Fruit fly (Drosophila melanogaster) whole organism, prepupa: ENCODE results near the gene Mipp1.

ENCODE experiments used
- Blimp-1 ChIP-seq: fragments of 200-800 bp; sonication (Bioruptor generic); optimal IDR thresholded peaks from 3 replicates; lab custom pipeline; 2017; ENCODE audit warnings: missing biosample characterization, missing genetic modification characterization, mild to moderate bottlenecking, moderate library complexity, missing genetic modification reagents
- CG10631 ChIP-seq: fragments of 200-800 bp; sonication (Bioruptor generic); optimal IDR thresholded peaks from 2 replicates; lab custom pipeline; 2016; ENCODE audit warnings: missing biosample characterization, missing genetic modification characterization
- CG11762 ChIP-seq: fragments of 200-800 bp; sonication (Bioruptor generic); optimal IDR thresholded peaks from 3 replicates; lab custom pipeline; 2016; ENCODE audit warnings: missing biosample characterization, missing genetic modification characterization; ENCODE audit not compliant: insufficient read depth
- CG11902 ChIP-seq: fragments of 200-800 bp; sonication (Bioruptor generic); optimal IDR thresholded peaks from 3 replicates; lab custom pipeline; 2016; ENCODE audit warnings: missing biosample characterization, missing genetic modification characterization
- CG1621 ChIP-seq: fragments of 200-800 bp; sonication (Bioruptor generic); optimal IDR thresholded peaks from 3 replicates; lab custom pipeline; 2018; ENCODE audit warnings: missing biosample characterization, mild to moderate bottlenecking, missing genetic modification characterization
- CG16779 ChIP-seq: fragments of 200-800 bp; sonication (Bioruptor generic); optimal IDR thresholded peaks from 3 replicates; lab custom pipeline; 2017; ENCODE audit warnings: missing biosample characterization, mild to moderate bottlenecking, missing genetic modification characterization
- CG3032 ChIP-seq: fragments of 200-800 bp; optimal IDR thresholded peaks from 2 replicates; lab custom pipeline; 2019; ENCODE audit warnings: missing biosample characterization, mild to moderate bottlenecking, missing genetic modification characterization, moderate library complexity
- CG32006 ChIP-seq: fragments of 200-800 bp; sonication (Bioruptor generic); optimal IDR thresholded peaks from 3 replicates; lab custom pipeline; 2017; ENCODE audit warnings: missing biosample characterization, mild to moderate bottlenecking, missing genetic modification characterization
- CG34406 ChIP-seq: fragments of 200-800 bp; sonication (Bioruptor generic); optimal IDR thresholded peaks from 3 replicates; lab custom pipeline; 2016; ENCODE audit warnings: missing biosample characterization, missing genetic modification characterization
- CG3919 ChIP-seq: fragments of 200-800 bp; sonication (Bioruptor generic); optimal IDR thresholded peaks from 3 replicates; lab custom pipeline; 2016; ENCODE audit warnings: missing biosample characterization, missing genetic modification characterization
- CG6276 ChIP-seq: fragments of 200-800 bp; sonication (Bioruptor generic); optimal IDR thresholded peaks from 2 replicates; lab custom pipeline; 2017; ENCODE audit warnings: missing biosample characterization, mild to moderate bottlenecking, missing genetic modification characterization
- CG6808 ChIP-seq: fragments of 200-800 bp; sonication (Bioruptor generic); optimal IDR thresholded peaks from 3 replicates; lab custom pipeline; 2017; ENCODE audit warnings: missing biosample characterization, missing genetic modification characterization, mild to moderate bottlenecking, moderate library complexity, missing genetic modification reagents
- CG6854 ChIP-seq: fragments of 200-800 bp; sonication (Bioruptor generic); optimal IDR thresholded peaks from 2 replicates; lab custom pipeline; 2017; ENCODE audit warnings: missing biosample characterization, mild to moderate bottlenecking, missing genetic modification characterization
- CG7368 ChIP-seq: fragments of 200-800 bp; sonication (Bioruptor generic); optimal IDR thresholded peaks from 3 replicates; lab custom pipeline; 2016; ENCODE audit warnings: missing biosample characterization, missing genetic modification characterization
- CG8119 ChIP-seq: fragments of 200-800 bp; sonication (Bioruptor generic); IDR thresholded peaks from 3 replicates; pipeline ENCODE4 v1.3.6; 2022; ENCODE audit warnings: missing biosample characterization, missing genetic modification characterization
- CG8319 ChIP-seq: fragments of 200-800 bp; sonication (Bioruptor generic); optimal IDR thresholded peaks from 3 replicates; lab custom pipeline; 2016; ENCODE audit warnings: missing biosample characterization, missing genetic modification characterization
- CG9139 ChIP-seq: fragments of 200-800 bp; sonication (Bioruptor generic); optimal IDR thresholded peaks from 3 replicates; lab custom pipeline; 2017; ENCODE audit warnings: missing biosample characterization, mild to moderate bottlenecking, missing genetic modification characterization
- Eip75B ChIP-seq: fragments of 200-800 bp; sonication (Bioruptor generic); optimal IDR thresholded peaks from 3 replicates; lab custom pipeline; 2016; ENCODE audit warnings: missing biosample characterization, missing genetic modification characterization
- Eip78C ChIP-seq: fragments of 200-800 bp; sonication (Bioruptor generic); peaks from one replicate; lab custom pipeline; 2016; ENCODE audit warnings: missing biosample characterization, missing genetic modification characterization
- Ets21C ChIP-seq: fragments of 200-800 bp; sonication (Bioruptor generic); optimal IDR thresholded peaks from 3 replicates; lab custom pipeline; 2016; ENCODE audit warnings: missing biosample characterization, missing genetic modification characterization
- Ets96B ChIP-seq: fragments of 200-800 bp; optimal IDR thresholded peaks from 2 replicates; lab custom pipeline; 2019; ENCODE audit warnings: missing biosample characterization, mild to moderate bottlenecking, missing genetic modification characterization, moderate library complexity
- Gug ChIP-seq: fragments of 200-800 bp; sonication (Bioruptor generic); IDR thresholded peaks from 2 replicates; pipeline ENCODE4 v1.3.6; 2022; ENCODE audit warnings: missing biosample characterization, missing genetic modification characterization
- Hr38 ChIP-seq: sonication (Bioruptor generic); optimal IDR thresholded peaks from 2 replicates; lab custom pipeline; 2016; ENCODE audit warnings: missing biosample characterization, missing genetic modification characterization
- Hr39 ChIP-seq: fragments of 200-800 bp; sonication (Bioruptor generic); optimal IDR thresholded peaks from 2 replicates; lab custom pipeline; 2016; ENCODE audit warnings: missing biosample characterization, missing genetic modification characterization
- Hr4 ChIP-seq: fragments of 200-800 bp; sonication (Bioruptor generic); optimal IDR thresholded peaks from 3 replicates; lab custom pipeline; 2016; ENCODE audit warnings: missing biosample characterization, missing genetic modification characterization
- Lpt ChIP-seq: fragments of 200-800 bp; sonication (Bioruptor generic); optimal IDR thresholded peaks from 3 replicates; lab custom pipeline; 2016; ENCODE audit warnings: missing biosample characterization, missing genetic modification characterization
- Met ChIP-seq: fragments of 200-800 bp; sonication (Bioruptor generic); optimal IDR thresholded peaks from 3 replicates; lab custom pipeline; 2016; ENCODE audit warnings: missing biosample characterization, missing genetic modification characterization
- OdsH ChIP-seq: fragments of 200-800 bp; sonication (Bioruptor generic); optimal IDR thresholded peaks from 3 replicates; lab custom pipeline; 2016; ENCODE audit warnings: missing biosample characterization, missing genetic modification characterization
- Smox ChIP-seq: fragments of 200-800 bp; sonication (Bioruptor generic); optimal IDR thresholded peaks from 3 replicates; lab custom pipeline; 2016; ENCODE audit warnings: missing biosample characterization, missing genetic modification characterization
- Sox14 ChIP-seq: fragments of 200-800 bp; sonication (Bioruptor generic); optimal IDR thresholded peaks from 3 replicates; lab custom pipeline; 2016; ENCODE audit warnings: missing biosample characterization, missing genetic modification characterization
- acj6 ChIP-seq: fragments of 200-800 bp; sonication (Bioruptor generic); optimal IDR thresholded peaks from 3 replicates; lab custom pipeline; 2016; ENCODE audit warnings: missing biosample characterization, missing genetic modification characterization
- cyc ChIP-seq: fragments of 200-800 bp; sonication (Bioruptor generic); optimal IDR thresholded peaks from 3 replicates; lab custom pipeline; 2016; ENCODE audit warnings: missing biosample characterization, missing genetic modification characterization
- dsx ChIP-seq: fragments of 200-800 bp; optimal IDR thresholded peaks from 3 replicates; lab custom pipeline; 2019; ENCODE audit warnings: missing biosample characterization, mild to moderate bottlenecking, missing genetic modification characterization, moderate library complexity; ENCODE audit not compliant: poor library complexity, severe bottlenecking
- eg ChIP-seq: fragments of 200-800 bp; sonication (Bioruptor generic); IDR thresholded peaks from 3 replicates; pipeline ENCODE4 v1.3.6; 2022; ENCODE audit warnings: missing biosample characterization, missing genetic modification characterization
- esn ChIP-seq: fragments of 200-800 bp; sonication (Bioruptor generic); optimal IDR thresholded peaks from 2 replicates; lab custom pipeline; 2016; ENCODE audit warnings: missing biosample characterization, mild to moderate bottlenecking, missing genetic modification characterization, moderate library complexity
- fd59A ChIP-seq: fragments of 200-800 bp; sonication (Bioruptor generic); optimal IDR thresholded peaks from 2 replicates; lab custom pipeline; 2017; ENCODE audit warnings: missing biosample characterization, mild to moderate bottlenecking, missing genetic modification characterization, missing genetic modification reagents
- net ChIP-seq: fragments of 200-800 bp; sonication (Bioruptor generic); optimal IDR thresholded peaks from 3 replicates; lab custom pipeline; 2016; ENCODE audit warnings: missing biosample characterization, missing genetic modification characterization
- pdm3 ChIP-seq: fragments of 200-800 bp; sonication (Bioruptor generic); optimal IDR thresholded peaks from 3 replicates; lab custom pipeline; 2016; ENCODE audit warnings: missing biosample characterization, missing genetic modification characterization
- salr ChIP-seq, 2 experiments: fragments of 200-800 bp; sonication (Bioruptor generic); optimal IDR thresholded peaks; 3 replicates each; lab custom pipeline; 2016 to 2018; ENCODE audit warnings: missing biosample characterization in 2 of 2, missing genetic modification characterization in 2 of 2, mild to moderate bottlenecking in 1 of 2
- svp ChIP-seq: fragments of 200-800 bp; sonication (Bioruptor generic); peaks from one replicate; lab custom pipeline; 2016; ENCODE audit warnings: missing biosample characterization, missing genetic modification characterization
- vri ChIP-seq: fragments of 200-800 bp; sonication (Bioruptor generic); optimal IDR thresholded peaks from 3 replicates; lab custom pipeline; 2016; ENCODE audit warnings: missing biosample characterization, mild to moderate bottlenecking, missing genetic modification characterization

The Mipp1 gene

DNA sequence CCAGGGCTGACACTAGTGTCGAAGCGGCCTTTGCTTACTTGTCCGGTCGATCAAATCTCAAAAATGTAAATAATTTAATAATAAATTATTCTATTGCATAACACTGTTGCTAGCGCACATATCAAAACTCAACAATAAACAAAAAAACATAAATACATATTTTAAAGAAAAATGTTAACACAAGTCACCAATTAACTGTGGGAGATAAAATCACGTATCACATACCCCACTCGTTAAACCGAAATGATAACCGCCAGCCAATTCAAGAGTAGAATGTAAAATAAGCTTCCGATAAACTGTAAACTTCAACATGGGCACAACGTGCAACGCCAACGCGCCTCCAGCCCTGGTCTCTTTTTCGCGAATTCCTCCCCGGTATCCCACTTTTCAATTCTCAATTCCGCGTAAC is 29.6 kb upstream of the Mipp1 start, which contains the start of gene Arts (continued):
- TF ChIP-seq Hr38 (GFP tag; lab: Kevin White, UChicago) (no peak), net (GFP tag; lab: Kevin White, UChicago) (no peak), CG11902 (no peak), vri (no peak), Gug (GFP tag; lab: Robert Waterston, UW) (no peak), CG32006 (GFP tag; lab: Kevin White, UChicago) (peak; percentile 40), cyc (GFP tag; lab: Kevin White, UChicago) (no peak), salr (GFP tag; optimal IDR thresholded peaks at IDR 0.05; lab: Kevin White, UChicago) (no peak), CG6808 (peak; percentile 59), OdsH (peak; percentile 20), esn (GFP tag; lab: Kevin White, UChicago) (peak; percentile 41), CG6854 (GFP tag; lab: Kevin White, UChicago) (no peak), Eip78C (GFP tag; lab: Kevin White, UChicago) (peak; percentile 57), pdm3 (GFP tag; lab: Kevin White, UChicago) (peak; percentile 25), CG10631 (peak; percentile 48), Lpt (no peak), Sox14 (GFP tag; lab: Kevin White, UChicago) (peak; percentile 6), svp (GFP tag; lab: Kevin White, UChicago) (peak; percentile 74), dsx (GFP tag; lab: Kevin White, UChicago) (no peak), acj6 (GFP tag; lab: Kevin White, UChicago) (peak; percentile 44), Hr39 (GFP tag; lab: Kevin White, UChicago) (peak; percentile 5)

DNA sequence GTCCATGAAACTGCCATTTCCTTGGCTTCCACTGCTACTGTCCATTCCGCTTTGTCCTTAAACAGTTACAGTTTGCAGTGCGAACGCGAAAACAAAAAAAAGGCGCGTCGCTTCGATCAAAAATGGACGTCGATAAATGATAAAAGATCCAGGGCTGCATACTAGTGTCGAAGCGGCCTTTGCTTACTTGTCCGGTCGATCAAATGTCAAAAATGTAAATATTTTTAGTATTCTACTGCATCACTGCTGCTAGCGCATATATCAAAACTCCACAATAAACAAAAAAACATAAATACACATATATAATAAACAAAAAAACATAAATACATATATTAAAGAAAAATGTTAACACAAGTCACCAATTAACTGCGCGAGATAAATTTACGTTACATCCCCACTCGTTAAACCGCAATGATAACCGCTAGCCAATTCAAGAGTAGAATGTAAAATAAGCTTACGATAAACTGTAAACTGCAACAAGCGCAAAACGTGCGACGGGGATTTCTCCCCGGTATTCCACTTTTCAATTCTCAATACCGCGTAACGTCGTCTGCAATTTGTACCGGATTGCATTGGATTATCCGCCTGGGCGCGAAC is 21.9 kb upstream of the Mipp1 start, which contains the start of the genes spd-2 and Apl:
TSS of gene spd-2 (minus strand) at position 93 of the 597 bp plus-strand sequence.
TSS of gene Apl (plus strand) at position 260 of the 597 bp plus-strand sequence.
- no peak for TF ChIP-seq Gug (GFP tag; lab: Robert Waterston, UW)
- TF ChIP-seq CG7368 (GFP tag; lab: Kevin White, UChicago): no peak
- TF ChIP-seq Lpt: no peak
- peak; percentile 12 for TF ChIP-seq CG1621 (tag; lab: Kevin White, UChicago)
- TF ChIP-seq CG16779 (tag; lab: Kevin White, UChicago): no peak
- no peak for TF ChIP-seq CG6854 (GFP tag; lab: Kevin White, UChicago)

DNA sequence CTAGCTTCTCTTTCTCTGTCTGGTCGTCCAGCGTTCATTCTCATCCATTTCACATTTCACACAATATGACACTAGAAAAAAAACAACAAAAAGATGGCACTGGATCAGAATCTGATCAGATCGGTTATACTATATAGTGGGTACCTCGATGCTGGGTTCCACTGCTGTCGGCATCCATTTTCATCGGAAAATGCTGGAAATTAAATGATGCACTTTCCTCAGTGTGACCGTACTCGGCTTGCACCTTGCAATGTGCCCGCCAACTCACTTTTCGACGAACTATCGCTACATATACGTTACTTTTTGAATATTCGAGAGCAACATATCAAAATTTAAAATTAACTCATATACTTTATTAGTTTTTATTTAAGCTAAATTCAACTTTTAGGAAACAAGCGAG is 17.7 kb upstream of the Mipp1 start, which contains the start of gene tra:
TSS of gene tra (minus strand) at position 191 of the 400 bp plus-strand sequence.
- TF ChIP-seq salr (GFP tag; optimal IDR thresholded peaks at IDR 0.05; lab: Kevin White, UChicago) (no peak), Sox14 (GFP tag; lab: Kevin White, UChicago) (no peak), Eip78C (GFP tag; lab: Kevin White, UChicago) (peak; percentile 69)

DNA sequence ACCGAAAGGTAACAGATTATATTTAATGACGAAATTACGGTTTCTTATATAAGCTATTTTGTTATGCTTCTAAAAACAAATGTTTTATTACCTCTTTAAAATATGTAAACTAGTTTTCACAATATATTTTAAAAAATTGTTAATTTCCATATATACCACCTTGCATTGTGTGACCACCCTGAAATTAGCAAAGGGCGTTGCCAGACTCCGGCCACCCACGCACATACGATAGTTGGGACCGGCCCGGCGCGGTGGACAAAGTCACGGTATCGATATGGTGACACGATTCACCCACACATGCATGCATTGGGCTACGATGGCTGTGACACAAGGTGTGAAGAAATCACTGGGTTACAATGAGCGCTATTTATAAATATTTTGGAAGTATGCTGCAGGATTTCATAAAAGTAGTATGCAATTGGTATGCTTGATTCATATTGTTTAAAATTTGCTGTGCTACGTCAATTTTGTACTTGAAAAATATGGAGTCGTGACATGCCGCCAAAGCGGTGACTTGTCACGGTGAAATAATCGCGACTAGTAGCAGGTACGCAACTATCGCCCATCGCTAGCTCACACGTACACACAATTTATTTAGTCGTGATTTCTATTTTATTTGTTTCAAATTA is 15.0 kb upstream of the Mipp1 start:
- TF ChIP-seq Blimp-1 (no peak), Gug (GFP tag; lab: Robert Waterston, UW) (no peak), CG6276 (GFP tag; lab: Kevin White, UChicago) (no peak), Ets96B (tag; lab: Kevin White, UChicago) (peak; percentile 50), Eip75B (peak; percentile 32), pdm3 (GFP tag; lab: Kevin White, UChicago) (no peak), Hr4 (GFP tag; lab: Kevin White, UChicago) (no peak), acj6 (GFP tag; lab: Kevin White, UChicago) (peak; percentile 30), CG8119 (GFP tag; lab: Robert Waterston, UW) (0 out of 3 replicates have a peak, but pooled peaks have one; percentile 54), CG11762 (GFP tag; lab: Kevin White, UChicago) (no peak), CG11902 (peak; percentile 21), CG16779 (tag; lab: Kevin White, UChicago) (no peak), fd59A (no peak), CG6808 (no peak), CG6854 (GFP tag; lab: Kevin White, UChicago) (no peak), Hr39 (GFP tag; lab: Kevin White, UChicago) (peak; percentile 49), Met (no peak), CG34406 (GFP tag; lab: Kevin White, UChicago) (no peak), esn (GFP tag; lab: Kevin White, UChicago) (peak; percentile 66), net (GFP tag; lab: Kevin White, UChicago) (no peak), cyc (GFP tag; lab: Kevin White, UChicago) (peak; percentile 50), eg (GFP tag; lab: Robert Waterston, UW) (peak; percentile 73), CG3919 (peak; percentile 59), CG9139 (GFP tag; lab: Kevin White, UChicago) (no peak), CG3032 (peak; percentile 57), Ets21C (peak; percentile 54), CG8319 (no peak), CG10631 (no peak), Smox (GFP tag; lab: Kevin White, UChicago) (no peak)
